Worm (Caenorhabditis elegans) whole organism, young adult: ENCODE data around the gene T25B9.8.

Experiments
- F37B4.10 ChIP-seq: fragments of 200-800 bp; sonication (Bioruptor generic); IDR thresholded peaks from 2 replicates; pipeline ENCODE4 v1.3.6; 2022; ENCODE audit warnings: missing genetic modification characterization, missing compliant biosample characterization
- F57C9.4 ChIP-seq: sonication (generic microtip); optimal IDR thresholded peaks from 2 replicates; lab custom pipeline; 2017; ENCODE audit warnings: mild to moderate bottlenecking, missing genetic modification characterization, missing compliant biosample characterization
- ccch-3 ChIP-seq: fragments of 200-800 bp; sonication (Bioruptor generic); optimal IDR thresholded peaks from 2 replicates; lab custom pipeline; 2018; ENCODE audit warnings: mild to moderate bottlenecking, missing genetic modification characterization, missing compliant biosample characterization
- efl-1 ChIP-seq: fragments of 150-350 bp; optimal IDR thresholded peaks from 2 replicates; lab custom pipeline; 2014; ENCODE audit warnings: missing biosample characterization, missing genetic modification reagents, missing genetic modification characterization
- lsl-1 ChIP-seq: fragments of 200-800 bp; sonication (Bioruptor generic); optimal IDR thresholded peaks from 2 replicates; lab custom pipeline; 2018; ENCODE audit warnings: mild to moderate bottlenecking, missing genetic modification characterization, moderate library complexity, missing compliant biosample characterization
- nfya-1 ChIP-seq: sonication (generic microtip); optimal IDR thresholded peaks from 2 replicates; lab custom pipeline; 2017; ENCODE audit warnings: antibody characterized with exemption, missing compliant biosample characterization, missing genetic modification characterization, borderline replicate concordance; ENCODE audit not compliant: insufficient read depth
- tlf-1 ChIP-seq: fragments of 200-800 bp; sonication (Bioruptor generic); optimal IDR thresholded peaks from 2 replicates; lab custom pipeline; 2018; ENCODE audit warnings: mild to moderate bottlenecking, missing genetic modification characterization, missing compliant biosample characterization
- zfh-2 ChIP-seq: fragments of 200-800 bp; sonication (Bioruptor generic); conservative IDR thresholded peaks from 2 replicates; pipeline ENCODE4 v1.3.6; 2022; ENCODE audit warnings: missing genetic modification reagents, missing genetic modification characterization, missing compliant biosample characterization

Gene T25B9.8

ce11 chrIV:10718865-10719264, 49.1 kb downstream of the T25B9.8 start (continued):
- TF ChIP-seq F57C9.4 (tag; lab: Kevin White, UChicago) (no peak), lsl-1 (GFP tag; lab: Kevin White, UChicago) (no peak), efl-1 (GFP tag; lab: Kevin White, UChicago) (no peak), zfh-2 (GFP tag; lab: Robert Waterston, UW) (no peak), ccch-3 (GFP tag; lab: Kevin White, UChicago) (no peak), tlf-1 (GFP tag; lab: Kevin White, UChicago) (no peak)

ce11 chrIV:10718075-10718474, 49.9 kb downstream of the T25B9.8 start:
- TF ChIP-seq efl-1 (GFP tag; lab: Kevin White, UChicago) (no peak), nfya-1 (tag; lab: Kevin White, UChicago) (no peak), F37B4.10 (no peak)
